Worm (Caenorhabditis elegans): ENCODE results near the gene srlf-7.

Gene srlf-7

DNA sequence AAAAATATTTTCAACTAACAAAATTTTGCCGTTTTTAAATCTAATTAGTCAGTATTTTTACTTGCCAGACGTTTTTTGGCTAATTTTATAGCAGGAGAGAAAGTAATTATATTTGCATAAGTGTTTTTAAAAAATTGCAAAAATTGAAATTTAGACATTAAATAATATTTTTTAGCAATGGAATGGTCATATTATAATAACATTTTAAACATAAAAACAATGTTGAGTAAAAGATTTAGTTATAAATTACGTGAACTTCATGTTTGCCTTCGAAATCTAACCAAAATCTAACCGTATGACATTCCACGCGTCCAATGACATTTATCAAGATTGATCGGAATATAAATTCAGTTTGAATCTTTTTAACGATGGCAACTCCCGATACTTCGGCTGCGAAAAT is 34.7 kb upstream of the srlf-7 start, which contains the start of gene C34D4.2:
Gene C34D4.2 (plus strand): TSS at position 301 of the 400 bp plus-strand sequence.
- TF ChIP-seq mef-2 (tag; optimal IDR thresholded peaks at IDR 0.05) (no peak), F16B12.6 (tag; optimal IDR thresholded peaks at IDR 0.05) (no peak), ceh-63 (GFP tag; optimal IDR thresholded peaks at IDR 0.05) (no peak), fkh-10 (GFP tag; optimal IDR thresholded peaks at IDR 0.05) (no peak), lin-15B (tag; optimal IDR thresholded peaks at IDR 0.05) (no peak), isw-1 (GFP tag; IDR thresholded peaks at IDR 0.05) (no peak), nhr-84 (tag; optimal IDR thresholded peaks at IDR 0.05) (no peak), lin-13 (GFP tag; optimal IDR thresholded peaks at IDR 0.05) (no peak), swsn-7 (tag; optimal IDR thresholded peaks at IDR 0.05) (no peak), mab-9 (GFP tag; IDR thresholded peaks at IDR 0.05) (no peak), sptf-1 (tag; optimal IDR thresholded peaks at IDR 0.05) (no peak), ama-1 (optimal IDR thresholded peaks at IDR 0.05) (no peak), fkh-4 (tag; optimal IDR thresholded peaks at IDR 0.05; ENCODE audit: borderline replicate concordance) (no peak), jun-1 (tag; optimal IDR thresholded peaks at IDR 0.05) (no peak), ceh-88 (GFP tag; IDR thresholded peaks at IDR 0.05) (no peak), aha-1 (tag; optimal IDR thresholded peaks at IDR 0.05) (no peak)

DNA sequence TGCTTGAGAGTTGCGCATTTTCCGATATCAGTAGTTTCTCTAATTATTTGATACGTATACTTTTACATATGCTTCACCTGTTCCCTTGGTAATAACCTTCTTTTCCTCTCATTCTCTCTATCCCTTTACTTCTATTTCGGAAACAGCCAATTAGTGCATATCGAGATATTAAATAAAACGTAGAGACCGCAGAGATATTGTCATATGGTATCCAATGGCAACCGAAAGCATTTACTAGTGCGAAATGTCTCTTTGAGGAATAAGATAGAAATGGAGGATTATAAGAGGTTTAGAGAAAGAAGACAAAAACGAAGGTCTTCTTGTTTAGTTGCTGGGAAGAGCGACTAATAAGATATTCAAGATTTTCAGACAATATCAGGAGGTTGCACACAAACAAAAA is 32.7 kb upstream of the srlf-7 start, which contains the start of gene maph-9:
Gene maph-9 (plus strand): TSS at position 273 of the 400 bp plus-strand sequence.
- TF ChIP-seq unc-30 (tag; optimal IDR thresholded peaks at IDR 0.05) (no peak), dsc-1 (tag; optimal IDR thresholded peaks at IDR 0.05) (peak; percentile 50), efl-1 (optimal IDR thresholded peaks at IDR 0.05) (no peak), efl-1 (GFP tag; optimal IDR thresholded peaks at IDR 0.05 in 1 of 2) (peak in 1 of 2 experiments; percentile 64), nhr-71 (tag; optimal IDR thresholded peaks at IDR 0.05) (peak; percentile 49), nhr-47 (tag; optimal IDR thresholded peaks at IDR 0.05) (peak; percentile 39), lsy-2 (tag; optimal IDR thresholded peaks at IDR 0.05) (peak in 1 of 2 experiments; percentile 39), fkh-10 (GFP tag; optimal IDR thresholded peaks at IDR 0.05) (no peak), fkh-8 (tag; optimal IDR thresholded peaks at IDR 0.05) (peak; percentile 95)

DNA sequence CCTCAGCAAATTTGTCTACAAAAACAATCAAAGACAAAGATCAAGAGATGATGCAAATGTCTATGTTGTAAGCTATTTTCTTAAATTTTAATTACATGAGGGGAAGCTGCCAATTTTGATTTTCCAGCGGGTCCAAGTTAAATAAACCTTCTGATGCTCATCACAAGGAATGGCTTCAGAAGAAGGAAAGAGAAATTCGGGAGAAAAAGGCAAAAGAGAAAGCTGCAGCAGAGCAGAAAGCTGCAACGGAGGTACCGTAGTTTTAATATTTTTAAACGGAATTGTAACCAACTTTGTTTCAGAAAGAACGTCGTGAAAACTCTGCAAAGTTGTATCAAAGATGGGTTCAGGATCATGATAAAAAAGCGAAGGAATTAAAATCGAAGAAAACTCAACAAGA is 30.9 kb upstream of the srlf-7 start:
- TF ChIP-seq fkh-8 (tag; optimal IDR thresholded peaks at IDR 0.05), result no peak
- no peak for TF ChIP-seq hpl-2 (GFP tag; optimal IDR thresholded peaks at IDR 0.05)
- TF ChIP-seq unc-130 (tag; optimal IDR thresholded peaks at IDR 0.05), result no peak
- TF ChIP-seq ceh-90 (tag; optimal IDR thresholded peaks at IDR 0.05), result no peak
- TF ChIP-seq lin-15B (tag; optimal IDR thresholded peaks at IDR 0.05), result no peak
- TF ChIP-seq pag-3 (tag; optimal IDR thresholded peaks at IDR 0.05; ENCODE audit: borderline replicate concordance, insufficient read depth), result no peak
- TF ChIP-seq pqm-1 (tag; optimal IDR thresholded peaks at IDR 0.05), result no peak

DNA sequence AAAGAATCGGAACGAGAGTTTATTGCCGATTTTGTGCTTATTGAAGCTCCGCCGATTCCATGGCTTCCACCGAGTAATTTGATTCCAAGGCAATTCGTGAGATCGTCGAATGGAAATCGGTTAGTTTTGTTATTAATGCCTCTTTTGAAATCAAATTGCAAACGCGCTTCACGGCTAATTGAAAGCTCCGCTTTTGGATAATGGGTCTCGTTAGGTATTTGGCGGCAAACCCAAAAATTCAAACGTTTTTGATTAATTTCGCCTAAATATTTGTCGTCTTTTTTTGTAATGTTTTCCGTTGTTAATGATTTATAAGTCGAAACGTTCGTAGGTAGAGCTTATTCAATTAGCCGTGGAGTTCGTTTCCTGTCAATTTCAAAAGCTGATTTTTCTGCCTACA is 29.5 kb upstream of the srlf-7 start:
- TF ChIP-seq C16A3.4 (tag; optimal IDR thresholded peaks at IDR 0.05) (no peak), elt-3 (tag; optimal IDR thresholded peaks at IDR 0.05) (no peak), efl-1 (optimal IDR thresholded peaks at IDR 0.05) (peak in 1 of 2 experiments; percentile 92), efl-1 (GFP tag; optimal IDR thresholded peaks at IDR 0.05 in 1 of 2) (no peak), ztf-11 (tag; optimal IDR thresholded peaks at IDR 0.05) (no peak), nhr-237 (tag; optimal IDR thresholded peaks at IDR 0.05) (no peak)

DNA sequence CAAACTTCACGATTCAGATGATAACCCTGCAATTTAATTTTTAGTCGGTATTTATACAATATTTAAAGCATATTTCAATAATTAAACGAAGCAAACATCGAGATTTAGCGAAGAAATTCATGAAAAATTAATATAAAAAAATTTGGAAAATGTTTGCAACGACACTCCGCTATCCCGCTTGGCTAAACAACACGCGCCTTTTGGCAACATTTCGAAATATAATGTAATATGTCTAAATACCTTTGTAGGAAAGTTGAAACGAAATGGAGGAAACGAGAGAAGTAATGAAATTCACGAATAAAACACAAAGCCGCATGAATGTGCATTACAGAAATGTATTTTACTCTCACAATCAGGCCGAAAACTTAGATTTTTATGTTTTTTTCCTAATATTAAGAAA is 23.4 kb upstream of the srlf-7 start, which contains the start of gene rpc-1:
Gene rpc-1 (minus strand): TSS at position 26 of the 400 bp plus-strand sequence.
- peak; percentile 50 to 79 for TF ChIP-seq efl-1 (optimal IDR thresholded peaks at IDR 0.05)
- TF ChIP-seq efl-1 (GFP tag; optimal IDR thresholded peaks at IDR 0.05 in 1 of 2), result peak; percentile 74 to 98
- no peak for TF ChIP-seq hlh-4 (tag; optimal IDR thresholded peaks at IDR 0.05)
- TF ChIP-seq ztf-4 (tag; optimal IDR thresholded peaks at IDR 0.05), result no peak
- TF ChIP-seq sup-37 (GFP tag; optimal IDR thresholded peaks at IDR 0.05), result no peak
- no peak for TF ChIP-seq alr-1 (tag; optimal IDR thresholded peaks at IDR 0.05; ENCODE audit: borderline replicate concordance)
- no peak for TF ChIP-seq ceh-8 (GFP tag; optimal IDR thresholded peaks at IDR 0.05)
- no peak for TF ChIP-seq fkh-8 (tag; optimal IDR thresholded peaks at IDR 0.05)
- no peak for TF ChIP-seq C04F5.9 (tag; optimal IDR thresholded peaks at IDR 0.05)
- no peak for TF ChIP-seq pag-3 (tag; optimal IDR thresholded peaks at IDR 0.05; ENCODE audit: borderline replicate concordance, insufficient read depth)
- TF ChIP-seq unc-62 (GFP tag; optimal IDR thresholded peaks at IDR 0.05), result no peak
- peak; percentile 42 for TF ChIP-seq nhr-71 (tag; optimal IDR thresholded peaks at IDR 0.05)
- TF ChIP-seq nhr-77 (tag; optimal IDR thresholded peaks at IDR 0.05), result no peak
- TF ChIP-seq dsc-1 (tag; optimal IDR thresholded peaks at IDR 0.05), result no peak
- no peak for TF ChIP-seq unc-98 (GFP tag; IDR thresholded peaks at IDR 0.05)
- TF ChIP-seq skn-1 (tag; optimal IDR thresholded peaks at IDR 0.05), result peak; percentile 58
- peak; percentile 40 for TF ChIP-seq blmp-1 (tag; optimal IDR thresholded peaks at IDR 0.05)
- no peak for TF ChIP-seq jun-1 (tag; optimal IDR thresholded peaks at IDR 0.05)
- TF ChIP-seq nhr-237 (tag; optimal IDR thresholded peaks at IDR 0.05), result no peak
- TF ChIP-seq mef-2 (tag; optimal IDR thresholded peaks at IDR 0.05), result no peak
- no peak for TF ChIP-seq fkh-10 (GFP tag; optimal IDR thresholded peaks at IDR 0.05)
- TF ChIP-seq nhr-47 (tag; optimal IDR thresholded peaks at IDR 0.05), result peak; percentile 46
- TF ChIP-seq rnt-1 (tag; optimal IDR thresholded peaks at IDR 0.05), result peak; percentile 9
- TF ChIP-seq zag-1 (tag; optimal IDR thresholded peaks at IDR 0.05), result no peak

Measured in whole organism, L1 larva.